Fruit fly (Drosophila melanogaster): Measurements from ENCODE around the gene sinah.

Gene sinah

DNA sequence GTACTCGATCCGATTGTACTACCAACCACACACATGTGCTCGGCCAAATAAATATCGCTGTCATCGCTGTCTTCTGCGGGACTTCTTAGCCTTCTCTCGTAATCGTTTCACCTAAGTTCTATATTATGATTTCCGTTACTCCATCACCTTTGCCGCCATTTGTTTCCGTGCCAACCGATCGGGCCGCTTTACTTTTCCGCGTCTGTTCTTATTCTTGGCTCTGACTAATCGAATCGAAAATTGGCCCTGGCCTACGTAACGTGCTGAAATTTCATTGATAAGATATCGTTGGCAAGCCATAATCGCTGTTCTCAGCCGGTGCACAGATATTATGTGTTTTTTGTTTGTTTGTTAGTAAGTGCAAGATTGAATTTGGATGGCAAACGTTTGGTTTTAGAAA lies 8.3 kb downstream of the sinah start (continued):
- TF ChIP-seq CG10462 (GFP tag; optimal IDR thresholded peaks at IDR 0.05), result no peak
- no peak for TF ChIP-seq chif (GFP tag; optimal IDR thresholded peaks at IDR 0.05)
- no peak for TF ChIP-seq lmd (GFP tag; IDR thresholded peaks at IDR 0.05)
- TF ChIP-seq Rfx (GFP tag; IDR thresholded peaks at IDR 0.05), result no peak
- TF ChIP-seq Eip74EF (GFP tag; optimal IDR thresholded peaks at IDR 0.05), result peak in 1 of 2 experiments; percentile 48
- no peak for TF ChIP-seq Xbp1 (GFP tag; optimal IDR thresholded peaks at IDR 0.05)
- no peak for TF ChIP-seq CG15479 (GFP tag; optimal IDR thresholded peaks at IDR 0.05)
- no peak for TF ChIP-seq ci (GFP tag; IDR thresholded peaks at IDR 0.05)
- no peak for TF ChIP-seq CG1647 (GFP tag; optimal IDR thresholded peaks at IDR 0.05)
- no peak for TF ChIP-seq CG13296 (GFP tag; optimal IDR thresholded peaks at IDR 0.05)
- no peak for TF ChIP-seq CG17328 (GFP tag; IDR thresholded peaks at IDR 0.05)
- peak; percentile 13 for TF ChIP-seq Meics (GFP tag; optimal IDR thresholded peaks at IDR 0.05)
- TF ChIP-seq sd (tag; optimal IDR thresholded peaks at IDR 0.05), result peak; percentile 40
- no peak for TF ChIP-seq CG9609 (GFP tag; optimal IDR thresholded peaks at IDR 0.05)
- no peak for TF ChIP-seq scrt (GFP tag; optimal IDR thresholded peaks at IDR 0.05)
- TF ChIP-seq NC2α (GFP tag; optimal IDR thresholded peaks at IDR 0.05), result no peak
- TF ChIP-seq bbx (GFP tag; IDR thresholded peaks at IDR 0.05; ENCODE audit: partially characterized antibody), result no peak
- TF ChIP-seq sug (tag; optimal IDR thresholded peaks at IDR 0.05), result peak; percentile 39

- TF ChIP-seq CG6683 (GFP tag; optimal IDR thresholded peaks at IDR 0.05) (peak; percentile 11), Meics (GFP tag; optimal IDR thresholded peaks at IDR 0.05) (peak; percentile 30), Dip3 (GFP tag; optimal IDR thresholded peaks at IDR 0.05) (no peak), Xbp1 (GFP tag; optimal IDR thresholded peaks at IDR 0.05) (peak; percentile 8), cwo (GFP tag; optimal IDR thresholded peaks at IDR 0.05) (peak; percentile 18), Hmr (GFP tag; optimal IDR thresholded peaks at IDR 0.05) (peak; percentile 17), eve (GFP tag; optimal IDR thresholded peaks at IDR 0.05) (peak in 1 of 2 experiments; percentile 25), CG2875 (GFP tag; optimal IDR thresholded peaks at IDR 0.05) (peak; percentile 8), h (optimal IDR thresholded peaks at IDR 0.05) (no peak), Ssrp (tag; optimal IDR thresholded peaks at IDR 0.05) (peak; percentile 11), Hr78 (GFP tag; optimal IDR thresholded peaks at IDR 0.05) (peak in 1 of 2 experiments; percentile 0), CG17385 (GFP tag; optimal IDR thresholded peaks at IDR 0.05) (no peak), Bteb2 (GFP tag; optimal IDR thresholded peaks at IDR 0.05) (no peak), Asciz (GFP tag; optimal IDR thresholded peaks at IDR 0.05) (peak; percentile 16), dysf (GFP tag; IDR thresholded peaks at IDR 0.05) (peak; percentile 28; the same call in 1 of the 3 replicates), esg (GFP tag; conservative IDR thresholded peaks at IDR 0.05) (no peak), CG30403 (GFP tag; optimal IDR thresholded peaks at IDR 0.05) (peak; percentile 43), Optix (GFP tag; IDR thresholded peaks at IDR 0.05) (no peak), fd64A (GFP tag; optimal IDR thresholded peaks at IDR 0.05) (no peak), phol (tag; optimal IDR thresholded peaks at IDR 0.05) (peak; percentile 45), CG14710 (tag; optimal IDR thresholded peaks at IDR 0.05) (peak; percentile 16), CG2120 (GFP tag; optimal IDR thresholded peaks at IDR 0.05) (peak; percentile 1), CG11504 (tag; optimal IDR thresholded peaks at IDR 0.05) (peak; percentile 72), Oli (tag; optimal IDR thresholded peaks at IDR 0.05) (peak; percentile 35), CrebB (tag; optimal IDR thresholded peaks at IDR 0.05) (peak; percentile 20), CG10147 (GFP tag; optimal IDR thresholded peaks at IDR 0.05) (peak; percentile 39), CG10979 (tag; optimal IDR thresholded peaks at IDR 0.05) (peak; percentile 47), CG10209 (GFP tag; optimal IDR thresholded peaks at IDR 0.05) (peak; percentile 22), CG7556 (GFP tag; optimal IDR thresholded peaks at IDR 0.05) (peak; percentile 75), Med (GFP tag) (peak; percentile 52), ind (GFP tag; optimal IDR thresholded peaks at IDR 0.05) (peak; percentile 12), bcd (GFP tag; optimal IDR thresholded peaks at IDR 0.05) (peak; percentile 41), CG12391 (tag; optimal IDR thresholded peaks at IDR 0.05) (peak; percentile 41), CG16863 (GFP tag; optimal IDR thresholded peaks at IDR 0.05) (no peak)
These were observed 11.8 kb downstream of the sinah start for dm6 chr3L:16870723-16871137.
